Worm (Caenorhabditis elegans): ENCODE data around the gene ulp-3.

ce11 chrIV:1917819-1918218 lies 45.6 kb upstream of the ulp-3 start, which contains the start of gene elt-6:
- TF ChIP-seq unc-39 (tag; optimal IDR thresholded peaks at IDR 0.05) = no peak
- TF ChIP-seq pha-4 (tag; optimal IDR thresholded peaks at IDR 0.05) = no peak
- no peak for TF ChIP-seq elt-1 (tag; optimal IDR thresholded peaks at IDR 0.05; ENCODE audit: borderline replicate concordance, insufficient read depth)

Data from whole organism, mixed stage, embryonic.